Worm (Caenorhabditis elegans): Measurements from ENCODE around the gene M03E7.2.

M03E7.2 gene

DNA sequence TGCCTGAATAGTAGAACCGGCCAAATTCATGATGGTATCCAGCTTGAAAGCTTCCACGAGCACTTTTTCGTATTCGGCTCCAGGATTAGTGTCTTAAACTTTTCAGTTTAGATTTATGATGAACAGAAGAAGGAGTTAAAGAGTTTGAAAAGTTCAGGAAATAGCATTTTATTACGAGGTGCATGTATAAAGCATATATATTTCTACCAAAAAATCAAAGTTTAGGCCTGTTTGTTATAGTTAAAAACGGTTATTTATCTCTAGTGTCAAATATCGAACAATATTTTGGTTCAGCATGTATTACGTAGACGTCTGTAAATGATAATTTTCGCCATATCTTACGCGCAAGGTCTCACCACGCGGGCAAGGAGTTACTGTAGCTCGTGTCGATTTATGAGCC is 36.1 kb upstream of the M03E7.2 start, which contains the start of gene klc-2:
Gene klc-2, minus strand, starts transcription at position 101 of the 400 bp plus-strand sequence.
- no peak for TF ChIP-seq attf-3 (GFP tag; conservative IDR thresholded peaks at IDR 0.05)
- TF ChIP-seq sea-2 (GFP tag; IDR thresholded peaks at IDR 0.05), result no peak
- no peak for TF ChIP-seq nfya-1 (tag; optimal IDR thresholded peaks at IDR 0.05; ENCODE audit: borderline replicate concordance, insufficient read depth)
- no peak for TF ChIP-seq atf-7 (tag; optimal IDR thresholded peaks at IDR 0.05)
- TF ChIP-seq repo-1 (tag; optimal IDR thresholded peaks at IDR 0.05), result no peak
- TF ChIP-seq Y56A3A.18 (GFP tag; IDR thresholded peaks at IDR 0.05), result no peak
- TF ChIP-seq mxl-1 (tag; optimal IDR thresholded peaks at IDR 0.05), result no peak
- no peak for TF ChIP-seq aptf-2 (GFP tag; conservative IDR thresholded peaks at IDR 0.05)
- no peak for TF ChIP-seq F49E8.2 (tag; optimal IDR thresholded peaks at IDR 0.05; ENCODE audit: insufficient read depth)
- no peak for TF ChIP-seq ztf-3 (GFP tag; optimal IDR thresholded peaks at IDR 0.05)
- no peak for TF ChIP-seq bed-1 (GFP tag; IDR thresholded peaks at IDR 0.05)
- TF ChIP-seq pha-4 (tag; optimal IDR thresholded peaks at IDR 0.05), result no peak
- TF ChIP-seq hmg-1.2 (GFP tag; IDR thresholded peaks at IDR 0.05), result no peak

DNA sequence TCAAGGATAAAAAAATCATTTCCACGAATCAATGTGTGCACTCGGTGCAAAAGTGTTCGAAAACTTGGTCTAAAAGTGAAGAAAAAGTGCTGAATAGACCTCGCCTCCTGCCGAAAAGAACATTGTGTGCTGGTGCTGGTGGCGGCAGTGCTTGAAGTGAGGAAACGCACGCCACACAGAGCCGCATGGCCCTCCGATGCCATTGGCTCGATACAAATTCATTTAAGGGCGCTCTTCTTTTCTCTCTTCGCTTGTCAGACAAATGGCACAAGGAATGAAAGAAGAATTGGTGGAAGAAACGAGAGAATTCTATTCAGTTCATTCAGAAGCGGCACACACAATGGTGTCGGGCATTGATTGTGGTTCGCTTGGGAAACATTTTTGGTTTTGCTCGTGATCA is 35.1 kb upstream of the M03E7.2 start:
- TF ChIP-seq lin-40 (tag; optimal IDR thresholded peaks at IDR 0.05) (no peak), egrh-3 (GFP tag; IDR thresholded peaks at IDR 0.05) (no peak), him-1 (tag; optimal IDR thresholded peaks at IDR 0.05) (peak; percentile 29), mcd-1 (GFP tag; IDR thresholded peaks at IDR 0.05) (0 out of 2 replicates have a peak, but pooled peaks have one; percentile 17), pha-4 (tag; optimal IDR thresholded peaks at IDR 0.05) (no peak), nhr-120 (GFP tag; IDR thresholded peaks at IDR 0.05) (no peak), ccch-3 (GFP tag; optimal IDR thresholded peaks at IDR 0.05) (no peak), pbrm-1 (GFP tag; IDR thresholded peaks at IDR 0.05) (0 out of 2 replicates have a peak, but pooled peaks have one; percentile 26), madf-8 (GFP tag; conservative IDR thresholded peaks at IDR 0.05) (no peak), ceh-79 (tag; optimal IDR thresholded peaks at IDR 0.05) (no peak), ztf-22 (GFP tag; optimal IDR thresholded peaks at IDR 0.05) (no peak), hlh-26 (GFP tag; conservative IDR thresholded peaks at IDR 0.05) (no peak), xnd-1 (tag; optimal IDR thresholded peaks at IDR 0.05) (no peak), attf-3 (GFP tag; conservative IDR thresholded peaks at IDR 0.05) (no peak), hmg-20 (GFP tag; IDR thresholded peaks at IDR 0.05) (peak; percentile 33; the same call in 1 of the 2 replicates), zfh-2 (GFP tag; conservative IDR thresholded peaks at IDR 0.05) (0 out of 2 replicates have a peak, but pooled peaks have one; percentile 23), ama-1 (optimal IDR thresholded peaks at IDR 0.05) (no peak), ama-1 (GFP tag; optimal IDR thresholded peaks at IDR 0.05) (no peak), ztf-18 (tag; optimal IDR thresholded peaks at IDR 0.05) (no peak), repo-1 (tag; optimal IDR thresholded peaks at IDR 0.05) (no peak), chd-7 (tag; optimal IDR thresholded peaks at IDR 0.05) (peak; percentile 34), B0261.1 (tag; optimal IDR thresholded peaks at IDR 0.05) (no peak), lsl-1 (GFP tag; optimal IDR thresholded peaks at IDR 0.05) (no peak), F37B4.10 (GFP tag; IDR thresholded peaks at IDR 0.05) (no peak), nhr-179 (tag; optimal IDR thresholded peaks at IDR 0.05) (no peak), akir-1 (GFP tag; optimal IDR thresholded peaks at IDR 0.05) (no peak), rec-8 (tag; optimal IDR thresholded peaks at IDR 0.05) (no peak), nhr-27 (tag; optimal IDR thresholded peaks at IDR 0.05) (no peak), sptf-2 (GFP tag; optimal IDR thresholded peaks at IDR 0.05) (no peak), F49E8.2 (tag; optimal IDR thresholded peaks at IDR 0.05; ENCODE audit: insufficient read depth) (no peak)

All from whole organism, young adult.